Worm (Caenorhabditis elegans) whole organism, late embryonic: ENCODE data around the gene dyf-6.
A peak's percentile ranks its signal among the peaks of the same experiment; 100 is the strongest.

Experiments
- C38D4.7 ChIP-seq: fragments of 200-800 bp; sonication (Bioruptor generic); optimal IDR thresholded peaks from 2 replicates; lab custom pipeline; 2018; ENCODE audit warnings: mild to moderate bottlenecking, missing genetic modification characterization, moderate library complexity, missing compliant biosample characterization
- F13H6.1 ChIP-seq: sonication (generic microtip); optimal IDR thresholded peaks from 2 replicates; lab custom pipeline; 2016; ENCODE audit warnings: missing genetic modification characterization, missing compliant biosample characterization
- Y22D7AL.16 ChIP-seq: sonication (generic microtip); optimal IDR thresholded peaks from 2 replicates; lab custom pipeline; 2016; ENCODE audit warnings: missing genetic modification characterization, missing compliant biosample characterization
- ahr-1 ChIP-seq: sonication (generic microtip); optimal IDR thresholded peaks from 2 replicates; lab custom pipeline; 2016; ENCODE audit warnings: missing genetic modification characterization, missing compliant biosample characterization
- ceh-14 ChIP-seq: sonication (generic microtip); optimal IDR thresholded peaks from 2 replicates; lab custom pipeline; 2016; ENCODE audit warnings: missing genotype, missing genetic modification characterization, missing compliant biosample characterization
- ceh-18 ChIP-seq: sonication (generic microtip); optimal IDR thresholded peaks from 2 replicates; lab custom pipeline; 2016; ENCODE audit warnings: missing genetic modification characterization, missing compliant biosample characterization
- ceh-24 ChIP-seq: sonication (generic microtip); optimal IDR thresholded peaks from 2 replicates; lab custom pipeline; 2016; ENCODE audit warnings: mild to moderate bottlenecking, missing genetic modification characterization, missing compliant biosample characterization
- ceh-30 ChIP-seq: fragments of 150-350 bp; optimal IDR thresholded peaks from 2 replicates; lab custom pipeline; 2014; ENCODE audit warnings: missing biosample characterization, missing genetic modification characterization
- ceh-31 ChIP-seq: sonication (generic microtip); optimal IDR thresholded peaks from 2 replicates; lab custom pipeline; 2016; ENCODE audit warnings: missing genetic modification characterization, missing compliant biosample characterization
- ceh-34 ChIP-seq: sonication (generic microtip); optimal IDR thresholded peaks from 2 replicates; lab custom pipeline; 2016; ENCODE audit warnings: mild to moderate bottlenecking, missing genetic modification characterization, missing compliant biosample characterization
- ceh-45 ChIP-seq: fragments of 200-800 bp; sonication (Bioruptor generic); IDR thresholded peaks from 2 replicates; pipeline ENCODE4 v1.3.6; 2022; ENCODE audit warnings: missing genetic modification reagents, missing genetic modification characterization, missing compliant biosample characterization
- ceh-48 ChIP-seq: sonication (generic microtip); optimal IDR thresholded peaks from 2 replicates; lab custom pipeline; 2016; ENCODE audit warnings: missing genetic modification characterization, inconsistent platforms, missing compliant biosample characterization
- ceh-6 ChIP-seq: fragments of 200-800 bp; sonication (Bioruptor generic); optimal IDR thresholded peaks from 2 replicates; lab custom pipeline; 2018; ENCODE audit warnings: mild to moderate bottlenecking, missing genetic modification characterization, missing compliant biosample characterization
- ceh-9 ChIP-seq: sonication (generic microtip); optimal IDR thresholded peaks from 2 replicates; lab custom pipeline; 2016; ENCODE audit warnings: mild to moderate bottlenecking, missing genetic modification characterization, inconsistent platforms, missing compliant biosample characterization
- dve-1 ChIP-seq: sonication (generic microtip); optimal IDR thresholded peaks from 2 replicates; lab custom pipeline; 2017; ENCODE audit warnings: antibody characterized with exemption, mild to moderate bottlenecking, missing genetic modification characterization, missing compliant biosample characterization
- elt-4 ChIP-seq: sonication (generic microtip); optimal IDR thresholded peaks from 2 replicates; lab custom pipeline; 2016; ENCODE audit warnings: missing genetic modification characterization, missing compliant biosample characterization
- fax-1 ChIP-seq: sonication (generic microtip); optimal IDR thresholded peaks from 2 replicates; lab custom pipeline; 2016; ENCODE audit warnings: missing genotype, missing genetic modification characterization, missing compliant biosample characterization
- fkh-10 ChIP-seq: fragments of 150-350 bp; optimal IDR thresholded peaks from 2 replicates; lab custom pipeline; 2014; ENCODE audit warnings: missing biosample characterization, missing genetic modification reagents, missing genetic modification characterization
- fkh-6 ChIP-seq: sonication (generic microtip); optimal IDR thresholded peaks from 2 replicates; lab custom pipeline; 2016; ENCODE audit warnings: missing genetic modification characterization, missing compliant biosample characterization
- gmeb-2 ChIP-seq: sonication (generic microtip); optimal IDR thresholded peaks from 2 replicates; lab custom pipeline; 2016; ENCODE audit warnings: missing genetic modification characterization, inconsistent platforms, missing compliant biosample characterization
- hlh-13 ChIP-seq: fragments of 200-800 bp; sonication (Bioruptor generic); optimal IDR thresholded peaks from 2 replicates; lab custom pipeline; 2018; ENCODE audit warnings: mild to moderate bottlenecking, missing genetic modification characterization, missing compliant biosample characterization
- hlh-15 ChIP-seq: sonication (generic microtip); optimal IDR thresholded peaks from 2 replicates; lab custom pipeline; 2016; ENCODE audit warnings: missing genetic modification characterization, missing compliant biosample characterization
- hlh-6 ChIP-seq: sonication (generic microtip); optimal IDR thresholded peaks from 2 replicates; lab custom pipeline; 2016; ENCODE audit warnings: missing genotype, missing genetic modification characterization, missing compliant biosample characterization
- lim-6 ChIP-seq: sonication (generic microtip); optimal IDR thresholded peaks from 2 replicates; lab custom pipeline; 2016; ENCODE audit warnings: missing genetic modification characterization, missing compliant biosample characterization
- lin-11 ChIP-seq: fragments of 200-800 bp; sonication (Bioruptor generic); optimal IDR thresholded peaks from 2 replicates; lab custom pipeline; 2018; ENCODE audit warnings: mild to moderate bottlenecking, missing genetic modification characterization, missing compliant biosample characterization
- mec-3 ChIP-seq: sonication (generic microtip); optimal IDR thresholded peaks from 2 replicates; lab custom pipeline; 2016; ENCODE audit warnings: borderline replicate concordance, missing genetic modification characterization, missing compliant biosample characterization
- nhr-11 ChIP-seq: fragments of 150-350 bp; optimal IDR thresholded peaks from 2 replicates; lab custom pipeline; 2014; ENCODE audit warnings: missing biosample characterization, missing genetic modification characterization
- odd-2 ChIP-seq: sonication (generic microtip); optimal IDR thresholded peaks from 2 replicates; lab custom pipeline; 2017; ENCODE audit warnings: antibody characterized with exemption, mild to moderate bottlenecking, missing genetic modification characterization, missing compliant biosample characterization
- pag-3 ChIP-seq: sonication (generic microtip); optimal IDR thresholded peaks from 2 replicates; lab custom pipeline; 2016; ENCODE audit warnings: missing compliant biosample characterization, missing genetic modification characterization, borderline replicate concordance
- pat-9 ChIP-seq: fragments of 200-800 bp; sonication (Bioruptor generic); optimal IDR thresholded peaks from 2 replicates; lab custom pipeline; 2018; ENCODE audit warnings: mild to moderate bottlenecking, missing genetic modification characterization, moderate library complexity, missing compliant biosample characterization
- pha-4 ChIP-seq: fragments of 150-350 bp; optimal IDR thresholded peaks from 2 replicates; lab custom pipeline; 2018; ENCODE audit warnings: missing biosample characterization, missing genetic modification reagents, missing genetic modification characterization
- rnt-1 ChIP-seq: sonication (generic microtip); optimal IDR thresholded peaks from 2 replicates; lab custom pipeline; 2016; ENCODE audit warnings: missing genetic modification characterization, missing compliant biosample characterization
- sdc-2 ChIP-seq: sonication (generic microtip); optimal IDR thresholded peaks from 2 replicates; lab custom pipeline; 2016; ENCODE audit warnings: missing genotype, missing genetic modification characterization, missing compliant biosample characterization
- syd-9 ChIP-seq: sonication (generic microtip); optimal IDR thresholded peaks from 2 replicates; lab custom pipeline; 2016; ENCODE audit warnings: mild to moderate bottlenecking, missing genetic modification characterization, moderate library complexity, missing compliant biosample characterization
- tbx-7 ChIP-seq: sonication (generic microtip); optimal IDR thresholded peaks from 2 replicates; lab custom pipeline; 2016; ENCODE audit warnings: missing genotype, missing genetic modification characterization, missing compliant biosample characterization
- ttx-3 ChIP-seq: sonication (generic microtip); optimal IDR thresholded peaks from 2 replicates; lab custom pipeline; 2016; ENCODE audit warnings: missing genetic modification reagents, missing genetic modification characterization, missing compliant biosample characterization
- unc-3 ChIP-seq, 2 experiments: fragments of 200-800 bp in 1 of 2; sonication (Bioruptor generic) in 1 of 2; sonication (generic microtip) in 1 of 2; conservative IDR thresholded peaks in 1 of 2; optimal IDR thresholded peaks in 1 of 2; 2 replicates each; pipeline versions ENCODE4 v1.3.6 to Lab custom; 2016 to 2022; ENCODE audit warnings: missing compliant biosample characterization in 2 of 2, missing genetic modification characterization in 2 of 2, missing genetic modification reagents in 1 of 2
- unc-42 ChIP-seq: sonication (generic microtip); optimal IDR thresholded peaks from 2 replicates; lab custom pipeline; 2016; ENCODE audit warnings: missing genotype, missing genetic modification characterization, missing compliant biosample characterization
- zip-5 ChIP-seq: sonication (generic microtip); optimal IDR thresholded peaks from 2 replicates; lab custom pipeline; 2016; ENCODE audit warnings: missing genetic modification characterization, missing compliant biosample characterization

dyf-6 gene

ce11 chrX:10406850-10407249 is 20.5 kb upstream of the dyf-6 start, which contains the start of gene ZC504.1 (continued):
- TF ChIP-seq lin-11 (tag; lab: Kevin White, UChicago) (no peak), ceh-48 (no peak)

ce11 chrX:10406203-10406602 is 19.9 kb upstream of the dyf-6 start, which contains the start of gene gur-3:
Gene gur-3, minus strand, starts transcription at chrX:10406303.
- no peak for TF ChIP-seq rnt-1 (tag; lab: Kevin White, UChicago)
- TF ChIP-seq ceh-34, result no peak
- TF ChIP-seq unc-42 (tag; lab: Kevin White, UChicago), result no peak
- TF ChIP-seq ceh-48, result no peak
- TF ChIP-seq C38D4.7 (GFP tag; lab: Kevin White, UChicago), result no peak
- TF ChIP-seq gmeb-2 (tag; lab: Kevin White, UChicago), result no peak
- TF ChIP-seq ceh-6 (GFP tag; lab: Kevin White, UChicago), result no peak
- no peak for TF ChIP-seq fkh-10 (GFP tag; lab: Kevin White, UChicago)
- TF ChIP-seq fax-1 (tag; lab: Kevin White, UChicago), result no peak
- TF ChIP-seq ceh-45 (GFP tag; lab: Robert Waterston, UW), result no peak
- no peak for TF ChIP-seq lim-6 (tag; lab: Kevin White, UChicago)
- TF ChIP-seq Y22D7AL.16 (tag; lab: Kevin White, UChicago), result no peak
- TF ChIP-seq elt-4 (tag; lab: Kevin White, UChicago), result no peak
- no peak for TF ChIP-seq pat-9 (tag; lab: Kevin White, UChicago)
- no peak for TF ChIP-seq lin-11 (tag; lab: Kevin White, UChicago)
- no peak for TF ChIP-seq ttx-3 (tag; lab: Kevin White, UChicago)
- no peak for TF ChIP-seq hlh-15 (tag; lab: Kevin White, UChicago)

- TF ChIP-seq unc-3 (GFP tag; conservative IDR thresholded peaks at IDR 0.05; lab: Robert Waterston, UW) (no peak), unc-3 (tag; optimal IDR thresholded peaks at IDR 0.05; lab: Kevin White, UChicago) (no peak), nhr-11 (no peak), ttx-3 (tag; lab: Kevin White, UChicago) (no peak), mec-3 (no peak), C38D4.7 (GFP tag; lab: Kevin White, UChicago) (no peak), hlh-13 (GFP tag; lab: Kevin White, UChicago) (no peak)
Observed at ce11 chrX:10404051-10404450, 17.7 kb upstream of the dyf-6 start.

DNA sequence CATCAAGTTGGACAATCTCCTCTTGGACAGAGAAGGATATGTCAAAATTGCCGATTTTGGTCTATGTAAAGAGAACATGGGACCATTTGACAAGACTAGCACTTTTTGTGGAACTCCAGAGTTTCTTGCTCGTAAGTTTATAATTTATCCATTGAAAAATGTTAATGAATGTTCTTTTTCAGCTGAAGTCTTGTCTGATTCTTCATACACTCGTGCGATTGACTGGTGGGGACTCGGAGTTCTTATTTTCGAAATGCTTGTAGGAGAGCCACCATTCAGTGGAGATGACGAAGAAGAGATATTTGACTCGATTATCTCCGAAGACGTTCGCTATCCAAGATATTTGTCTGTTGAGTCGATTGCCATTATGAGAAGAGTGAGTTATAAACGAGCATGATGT is 14.8 kb upstream of the dyf-6 start:
- no peak for TF ChIP-seq F13H6.1
- TF ChIP-seq hlh-6 (tag; lab: Kevin White, UChicago), result no peak
- no peak for TF ChIP-seq odd-2 (tag; lab: Kevin White, UChicago)
- no peak for TF ChIP-seq zip-5 (tag; lab: Kevin White, UChicago)
- no peak for TF ChIP-seq pag-3 (tag; lab: Kevin White, UChicago)
- no peak for TF ChIP-seq gmeb-2 (tag; lab: Kevin White, UChicago)

- TF ChIP-seq fkh-6 (tag; lab: Kevin White, UChicago), result no peak
- TF ChIP-seq nhr-11, result no peak
- no peak for TF ChIP-seq unc-3 (GFP tag; conservative IDR thresholded peaks at IDR 0.05; lab: Robert Waterston, UW)
- peak; percentile 4 for TF ChIP-seq unc-3 (tag; optimal IDR thresholded peaks at IDR 0.05; lab: Kevin White, UChicago)
Observed at ce11 chrX:10396509-10397292, 10.4 kb upstream of the dyf-6 start, which contains the start of gene pkn-1. Gene pkn-1, plus strand, starts transcription at chrX:10397242.

- peak; percentile 24 for TF ChIP-seq ceh-14
- no peak for TF ChIP-seq nhr-11
- TF ChIP-seq lin-11 (tag; lab: Kevin White, UChicago), result no peak
- TF ChIP-seq Y22D7AL.16 (tag; lab: Kevin White, UChicago), result no peak
- no peak for TF ChIP-seq ceh-48
- TF ChIP-seq pat-9 (tag; lab: Kevin White, UChicago), result no peak
- no peak for TF ChIP-seq dve-1
- no peak for TF ChIP-seq ahr-1
- TF ChIP-seq hlh-6 (tag; lab: Kevin White, UChicago), result no peak
- no peak for TF ChIP-seq tbx-7 (tag; lab: Kevin White, UChicago)
- TF ChIP-seq hlh-15 (tag; lab: Kevin White, UChicago), result no peak
- TF ChIP-seq zip-5 (tag; lab: Kevin White, UChicago), result no peak
- TF ChIP-seq lim-6 (tag; lab: Kevin White, UChicago), result no peak
- no peak for TF ChIP-seq ceh-30 (tag; lab: Kevin White, UChicago)
- peak; percentile 44 for TF ChIP-seq sdc-2
- peak; percentile 23 for TF ChIP-seq ceh-18
- TF ChIP-seq syd-9 (tag; lab: Kevin White, UChicago), result no peak
- TF ChIP-seq ceh-9, result no peak
- no peak for TF ChIP-seq odd-2 (tag; lab: Kevin White, UChicago)
- peak; percentile 55 for TF ChIP-seq ceh-31 (tag; lab: Kevin White, UChicago)
- TF ChIP-seq pha-4 (tag; lab: Kevin White, UChicago), result no peak
- TF ChIP-seq ceh-24 (tag; lab: Kevin White, UChicago), result no peak
Observed at ce11 chrX:10395668-10396067, 9.4 kb upstream of the dyf-6 start.
